Fruit fly (Drosophila melanogaster): ENCODE data around the gene CG2162.
A peak's percentile ranks its signal among the peaks of the same experiment; 100 is the strongest.

The CG2162 gene

DNA sequence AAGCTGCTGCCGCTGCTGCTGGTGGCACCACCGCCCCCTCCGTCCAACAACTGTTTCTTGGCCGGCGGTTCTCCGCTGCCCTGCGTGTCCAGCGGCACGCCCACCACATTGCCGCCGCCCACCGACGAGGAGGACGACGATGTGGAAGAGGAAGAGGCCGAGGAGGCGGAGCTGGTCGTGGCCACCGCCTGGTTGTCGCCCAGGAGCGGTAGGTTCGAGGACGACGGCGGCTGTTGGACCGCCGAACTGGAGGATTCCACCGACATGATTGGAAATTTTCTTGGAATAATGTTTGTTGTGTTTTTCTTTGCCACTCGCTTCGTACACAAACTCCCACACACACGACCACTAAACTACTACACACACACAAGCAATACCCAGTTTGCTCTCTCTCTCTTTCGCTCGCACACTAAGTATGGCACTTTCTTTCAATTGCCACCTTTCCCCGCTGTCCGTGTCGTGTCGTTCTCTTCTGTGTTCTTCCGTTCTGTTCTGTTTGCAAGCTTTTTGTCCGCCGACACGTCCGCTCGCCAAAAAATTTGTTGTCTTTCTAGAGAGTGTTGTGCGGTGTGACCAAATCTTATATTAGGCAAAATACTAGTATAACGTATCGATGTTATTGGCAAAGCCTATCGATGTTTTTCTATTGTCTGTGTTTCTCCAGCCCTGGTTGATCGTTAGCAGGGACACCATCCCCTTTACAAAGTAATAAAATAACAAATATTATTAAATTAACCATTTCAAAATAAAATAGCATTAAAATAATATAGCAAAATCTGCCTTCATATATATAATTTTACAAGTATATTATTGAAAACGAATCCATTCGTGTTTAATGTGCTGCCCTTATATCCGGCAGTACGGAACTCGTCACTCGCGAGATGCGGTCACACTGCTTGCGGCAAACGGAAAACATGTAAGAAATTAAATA, 35.5 kb downstream of the CG2162 start, which contains the start of the genes CG32486 and PAN3 (continued):
- TF ChIP-seq onecut (GFP tag; IDR thresholded peaks at IDR 0.05), result peak; percentile 67
- peak; percentile 71 for TF ChIP-seq CG17829 (tag; optimal IDR thresholded peaks at IDR 0.05)

DNA sequence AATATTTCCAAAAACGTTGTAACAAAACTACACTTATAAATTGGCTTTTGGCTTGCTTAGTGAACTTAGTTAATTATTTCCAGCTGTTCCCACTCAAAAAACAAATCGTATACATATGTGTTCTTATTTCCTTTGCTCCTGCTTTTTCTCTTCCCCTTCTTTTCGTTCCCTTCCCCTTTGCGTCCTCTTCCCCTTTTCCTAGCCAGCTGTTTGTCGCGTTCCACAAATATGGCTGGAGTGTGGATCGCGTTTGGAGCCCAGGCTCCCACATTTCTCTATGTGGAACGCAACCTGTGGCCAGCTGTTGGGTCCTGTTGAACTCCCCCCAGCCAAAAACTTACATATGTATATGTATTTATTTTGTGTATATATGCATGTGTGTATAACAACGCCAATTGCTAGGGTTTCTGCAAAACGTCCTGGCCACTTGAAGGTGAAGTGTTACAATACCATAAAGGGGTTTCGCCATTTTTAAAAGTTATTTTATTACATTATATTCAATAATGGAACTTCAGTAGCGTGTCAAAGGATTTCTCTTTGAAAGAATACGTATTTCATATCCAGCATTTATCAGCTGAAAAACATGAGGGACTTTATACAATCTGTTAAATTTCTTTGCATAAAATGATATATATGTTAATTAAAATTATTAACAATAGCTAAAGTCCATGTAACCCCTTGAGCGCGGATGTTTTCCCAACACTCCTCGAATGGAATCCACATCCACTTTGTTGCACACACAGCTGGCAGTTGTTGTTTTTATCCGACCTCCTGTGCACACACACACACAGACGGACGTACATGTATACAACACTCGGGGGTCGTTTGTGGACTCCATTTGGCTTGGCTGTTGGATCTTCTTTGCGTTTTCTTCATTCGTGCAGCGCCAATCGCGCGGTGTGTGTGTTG, 36.9 kb downstream of the CG2162 start:
- no peak for TF ChIP-seq CG14050 (GFP tag; IDR thresholded peaks at IDR 0.05)
- TF ChIP-seq CG10654 (GFP tag; optimal IDR thresholded peaks at IDR 0.05), result no peak
- no peak for TF ChIP-seq ase (GFP tag; IDR thresholded peaks at IDR 0.05)
- TF ChIP-seq NC2α (GFP tag; optimal IDR thresholded peaks at IDR 0.05), result no peak
- peak; percentile 18 for TF ChIP-seq Fer1 (GFP tag; optimal IDR thresholded peaks at IDR 0.05)
- peak; percentile 38 for TF ChIP-seq CG13775 (GFP tag; optimal IDR thresholded peaks at IDR 0.05)
- no peak for TF ChIP-seq MBD-R2 (GFP tag; IDR thresholded peaks at IDR 0.05)
- peak; percentile 14 for TF ChIP-seq CG11504 (tag; optimal IDR thresholded peaks at IDR 0.05)
- peak; percentile 29 for TF ChIP-seq CG15479 (GFP tag; optimal IDR thresholded peaks at IDR 0.05)
- no peak for TF ChIP-seq CG11695 (GFP tag; IDR thresholded peaks at IDR 0.05)
- no peak for TF ChIP-seq gcm (GFP tag; optimal IDR thresholded peaks at IDR 0.05)
- no peak for TF ChIP-seq Chrac-16 (GFP tag; optimal IDR thresholded peaks at IDR 0.05)
- TF ChIP-seq Poxn (GFP tag; IDR thresholded peaks at IDR 0.05), result no peak
- TF ChIP-seq zen2 (GFP tag; IDR thresholded peaks at IDR 0.05; ENCODE audit: partially characterized antibody), result no peak
- TF ChIP-seq CG18619 (GFP tag; optimal IDR thresholded peaks at IDR 0.05), result peak; percentile 18
- TF ChIP-seq Drgx (GFP tag; IDR thresholded peaks at IDR 0.05), result no peak
- TF ChIP-seq Oaz (GFP tag; IDR thresholded peaks at IDR 0.05), result no peak
- TF ChIP-seq HmgZ (tag; optimal IDR thresholded peaks at IDR 0.05), result no peak
- TF ChIP-seq bsh (GFP tag; optimal IDR thresholded peaks at IDR 0.05), result no peak
- no peak for TF ChIP-seq CG12236 (GFP tag; optimal IDR thresholded peaks at IDR 0.05)
- TF ChIP-seq ttk (GFP tag; IDR thresholded peaks at IDR 0.05), result no peak
- no peak for TF ChIP-seq al (GFP tag; IDR thresholded peaks at IDR 0.05)
- TF ChIP-seq CG4424 (GFP tag; optimal IDR thresholded peaks at IDR 0.05), result no peak
- TF ChIP-seq Vsx1 (GFP tag; optimal IDR thresholded peaks at IDR 0.05), result no peak
- no peak for TF ChIP-seq croc (GFP tag; conservative IDR thresholded peaks at IDR 0.05)
- no peak for TF ChIP-seq MESR4 (GFP tag; optimal IDR thresholded peaks at IDR 0.05)
- TF ChIP-seq nmo (GFP tag; optimal IDR thresholded peaks at IDR 0.05), result no peak
- TF ChIP-seq Spps (tag; optimal IDR thresholded peaks at IDR 0.05), result no peak
- TF ChIP-seq CG10321 (GFP tag; IDR thresholded peaks at IDR 0.05), result no peak
- TF ChIP-seq ranshi (GFP tag; IDR thresholded peaks at IDR 0.05), result no peak
- no peak for TF ChIP-seq CG9797 (GFP tag; optimal IDR thresholded peaks at IDR 0.05)
- no peak for TF ChIP-seq Dref (GFP tag; IDR thresholded peaks at IDR 0.05)
- no peak for TF ChIP-seq amos (GFP tag; IDR thresholded peaks at IDR 0.05; ENCODE audit: partially characterized antibody)
- no peak for TF ChIP-seq Adf1 (GFP tag; IDR thresholded peaks at IDR 0.05)
- no peak for TF ChIP-seq corto (GFP tag; optimal IDR thresholded peaks at IDR 0.05)
- TF ChIP-seq CG11723 (GFP tag; optimal IDR thresholded peaks at IDR 0.05), result peak; percentile 20
- no peak for TF ChIP-seq dmrt99B (tag; optimal IDR thresholded peaks at IDR 0.05)
- no peak for TF ChIP-seq CG30020 (tag; optimal IDR thresholded peaks at IDR 0.05)
- TF ChIP-seq zen (tag; optimal IDR thresholded peaks at IDR 0.05), result no peak
- no peak for TF ChIP-seq CG14441 (GFP tag; IDR thresholded peaks at IDR 0.05)
- TF ChIP-seq CG7987 (GFP tag; optimal IDR thresholded peaks at IDR 0.05), result no peak
- TF ChIP-seq Gug (GFP tag; IDR thresholded peaks at IDR 0.05), result no peak
- TF ChIP-seq CG17912 (GFP tag; optimal IDR thresholded peaks at IDR 0.05), result no peak
